Fruit fly (Drosophila melanogaster) whole organism, pupa: ENCODE measurements around the gene CG44008.

Experiments used
- CG10348 ChIP-seq: fragments of 200-800 bp; sonication (Bioruptor generic); IDR thresholded peaks from 2 replicates; pipeline ENCODE4 v1.3.6; 2022; ENCODE audit warnings: missing biosample characterization, missing genetic modification characterization
- CG12605 ChIP-seq: fragments of 200-800 bp; sonication (Bioruptor generic); IDR thresholded peaks from 2 replicates; pipeline ENCODE4 v1.3.6; 2022; ENCODE audit warnings: missing biosample characterization, missing genetic modification characterization
- CG13204 ChIP-seq: fragments of 200-800 bp; sonication (Bioruptor generic); optimal IDR thresholded peaks from 2 replicates; lab custom pipeline; 2018; ENCODE audit warnings: missing biosample characterization, mild to moderate bottlenecking, missing genetic modification characterization, moderate library complexity
- CG14655 ChIP-seq: fragments of 200-800 bp; sonication (Bioruptor generic); optimal IDR thresholded peaks from 3 replicates; lab custom pipeline; 2017; ENCODE audit warnings: mild to moderate bottlenecking, missing biosample characterization, missing genetic modification reagents, missing genetic modification characterization
- CG15710 ChIP-seq: fragments of 200-800 bp; sonication (Bioruptor generic); optimal IDR thresholded peaks from 2 replicates; lab custom pipeline; 2018; ENCODE audit warnings: missing biosample characterization, mild to moderate bottlenecking, missing genetic modification characterization, moderate library complexity
- CG17806 ChIP-seq: fragments of 200-800 bp; sonication (Bioruptor generic); optimal IDR thresholded peaks from 2 replicates; lab custom pipeline; 2018; ENCODE audit warnings: missing biosample characterization, mild to moderate bottlenecking, missing genetic modification characterization, moderate library complexity
- CG32121 ChIP-seq: fragments of 200-800 bp; sonication (Bioruptor generic); IDR thresholded peaks from 2 replicates; pipeline ENCODE4 v1.3.6; 2022; ENCODE audit warnings: missing biosample characterization, missing genetic modification characterization
- CG34367 ChIP-seq: fragments of 200-800 bp; sonication (Bioruptor generic); optimal IDR thresholded peaks from 2 replicates; lab custom pipeline; 2018; ENCODE audit warnings: missing biosample characterization, mild to moderate bottlenecking, missing genetic modification characterization
- CG4496 ChIP-seq: fragments of 200-800 bp; sonication (Bioruptor generic); IDR thresholded peaks from 3 replicates; pipeline ENCODE4 v1.3.6; 2022; ENCODE audit warnings: missing biosample characterization, missing genetic modification characterization
- CG8159 ChIP-seq: fragments of 200-800 bp; sonication (Bioruptor generic); optimal IDR thresholded peaks from 3 replicates; lab custom pipeline; 2018; ENCODE audit warnings: missing biosample characterization, mild to moderate bottlenecking, missing genetic modification characterization, moderate library complexity
- CG8301 ChIP-seq: fragments of 200-800 bp; sonication (Bioruptor generic); optimal IDR thresholded peaks from 2 replicates; lab custom pipeline; 2018; ENCODE audit warnings: missing biosample characterization, mild to moderate bottlenecking, missing genetic modification characterization
- CG9948 ChIP-seq: fragments of 200-800 bp; sonication (Bioruptor generic); optimal IDR thresholded peaks from 2 replicates; lab custom pipeline; 2018; ENCODE audit warnings: missing biosample characterization, mild to moderate bottlenecking, missing genetic modification characterization, moderate library complexity
- D1 ChIP-seq: fragments of 200-800 bp; sonication (Bioruptor generic); optimal IDR thresholded peaks from 2 replicates; lab custom pipeline; 2018; ENCODE audit warnings: missing biosample characterization, mild to moderate bottlenecking, missing genetic modification characterization, moderate library complexity
- EcR ChIP-seq: fragments of 200-800 bp; sonication (Bioruptor generic); optimal IDR thresholded peaks from 3 replicates; lab custom pipeline; 2019; ENCODE audit warnings: missing biosample characterization, missing genetic modification characterization, mild to moderate bottlenecking, moderate library complexity, missing genetic modification reagents
- Ets98B ChIP-seq: fragments of 200-800 bp; sonication (Bioruptor generic); IDR thresholded peaks from 2 replicates; pipeline ENCODE4 v1.3.6; 2022; ENCODE audit warnings: missing biosample characterization, missing genetic modification characterization
- Pif1A ChIP-seq: fragments of 200-800 bp; sonication (Bioruptor generic); optimal IDR thresholded peaks from 3 replicates; lab custom pipeline; 2016; ENCODE audit warnings: missing biosample characterization, missing genetic modification characterization
- Pif1B ChIP-seq: fragments of 200-800 bp; sonication (Bioruptor generic); optimal IDR thresholded peaks from 3 replicates; lab custom pipeline; 2016; ENCODE audit warnings: missing biosample characterization, missing genetic modification characterization
- Snoo ChIP-seq: fragments of 200-800 bp; sonication (Bioruptor generic); optimal IDR thresholded peaks from 3 replicates; lab custom pipeline; 2017; ENCODE audit warnings: missing biosample characterization, mild to moderate bottlenecking, missing genetic modification characterization, inconsistent platforms
- fd96Ca ChIP-seq: fragments of 200-800 bp; sonication (Bioruptor generic); IDR thresholded peaks from 3 replicates; pipeline ENCODE4 v1.3.6; 2022; ENCODE audit warnings: missing biosample characterization, missing genetic modification characterization
- gl ChIP-seq: fragments of 200-800 bp; sonication (Bioruptor generic); optimal IDR thresholded peaks from 2 replicates; lab custom pipeline; 2018; ENCODE audit warnings: missing biosample characterization, mild to moderate bottlenecking, missing genetic modification characterization
- rn ChIP-seq: fragments of 200-800 bp; sonication (Bioruptor generic); IDR thresholded peaks from 2 replicates; pipeline ENCODE4 v1.3.6; 2022; ENCODE audit warnings: missing biosample characterization, missing genetic modification characterization

The CG44008 gene

dm6 chr2L:11840391-11840790 is 1.9 kb downstream of the CG44008 start, which contains the start of gene CG31704:
CG31704 (plus strand) TSS chr2L:11840691.
- no peak for TF ChIP-seq D1
- no peak for TF ChIP-seq CG17806 (tag; lab: Kevin White, UChicago)
- no peak for TF ChIP-seq CG34367 (tag; lab: Kevin White, UChicago)
- TF ChIP-seq CG9948 (tag; lab: Kevin White, UChicago): no peak
- TF ChIP-seq CG4496 (GFP tag; lab: Robert Waterston, UW): no peak
- TF ChIP-seq Pif1A: no peak
- TF ChIP-seq CG8159 (tag; lab: Kevin White, UChicago): no peak
- TF ChIP-seq CG15710: no peak
- TF ChIP-seq CG14655: no peak
- no peak for TF ChIP-seq Pif1B (GFP tag; lab: Kevin White, UChicago)
- no peak for TF ChIP-seq fd96Ca (GFP tag; lab: Robert Waterston, UW)
- no peak for TF ChIP-seq CG8301
- no peak for TF ChIP-seq CG32121
- no peak for TF ChIP-seq CG12605 (GFP tag; lab: Robert Waterston, UW)
- no peak for TF ChIP-seq Ets98B (GFP tag; lab: Robert Waterston, UW)

- no peak for TF ChIP-seq CG34367 (tag; lab: Kevin White, UChicago)
- TF ChIP-seq CG8301: no peak
- TF ChIP-seq CG9948 (tag; lab: Kevin White, UChicago): no peak
- no peak for TF ChIP-seq rn
- TF ChIP-seq D1: no peak
- TF ChIP-seq CG14655: no peak
- no peak for TF ChIP-seq Ets98B (GFP tag; lab: Robert Waterston, UW)
- no peak for TF ChIP-seq gl (tag; lab: Kevin White, UChicago)
- no peak for TF ChIP-seq Pif1B (GFP tag; lab: Kevin White, UChicago)
- no peak for TF ChIP-seq Pif1A
- no peak for TF ChIP-seq CG15710
- TF ChIP-seq fd96Ca (GFP tag; lab: Robert Waterston, UW): no peak
- TF ChIP-seq EcR (GFP tag; lab: Kevin White, UChicago): no peak
- TF ChIP-seq, all 21 proteins: peak for 0
Measured at dm6 chr2L:11839612-11840011, 2.6 kb downstream of the CG44008 start, which contains the start of gene Sfp33A3. Sfp33A3 (plus strand) TSS chr2L:11839912.

dm6 chr2L:11837413-11837812 is 4.8 kb downstream of the CG44008 start, which contains the start of gene Sfp33A2:
Sfp33A2 (plus strand) TSS chr2L:11837713.
- TF ChIP-seq CG14655 (no peak), CG4496 (GFP tag; lab: Robert Waterston, UW) (no peak), CG34367 (tag; lab: Kevin White, UChicago) (no peak), EcR (GFP tag; lab: Kevin White, UChicago) (no peak), CG15710 (no peak), CG17806 (tag; lab: Kevin White, UChicago) (no peak), CG8301 (no peak)

dm6 chr2L:11836943-11837342 is 5.3 kb downstream of the CG44008 start, which contains the start of gene Sfp33A4:
Sfp33A4 (plus strand) TSS chr2L:11837243.
- TF ChIP-seq CG34367 (tag; lab: Kevin White, UChicago): no peak

- TF ChIP-seq CG17806 (tag; lab: Kevin White, UChicago) (no peak), fd96Ca (GFP tag; lab: Robert Waterston, UW) (no peak), Pif1A (no peak), EcR (GFP tag; lab: Kevin White, UChicago) (no peak), CG15710 (no peak)
- TF ChIP-seq, all 21 proteins: peak for 0
Measured at dm6 chr2L:11834308-11834707, 7.9 kb downstream of the CG44008 start, which contains the start of gene CG45012. CG45012 (plus strand) TSS chr2L:11834608.

- TF ChIP-seq fd96Ca (GFP tag; lab: Robert Waterston, UW): no peak
Measured at dm6 chr2L:11833786-11834185, 8.5 kb downstream of the CG44008 start, which contains the start of gene CG45011. CG45011 (plus strand) TSS chr2L:11834086.

- TF ChIP-seq CG8301 (no peak), CG32121 (no peak), CG34367 (tag; lab: Kevin White, UChicago) (no peak), CG4496 (GFP tag; lab: Robert Waterston, UW) (no peak)
Measured at dm6 chr2L:11829277-11829676, 13.0 kb downstream of the CG44008 start, which contains the start of gene esc. esc (minus strand) TSS chr2L:11829405.

- no peak for TF ChIP-seq CG8159 (tag; lab: Kevin White, UChicago)
Measured at dm6 chr2L:11823470-11824162, 18.6 kb downstream of the CG44008 start.

- TF ChIP-seq CG4496 (GFP tag; lab: Robert Waterston, UW) (peak; percentile 88), CG13204 (GFP tag; lab: Kevin White, UChicago) (no peak), fd96Ca (GFP tag; lab: Robert Waterston, UW) (peak; percentile 58; the same call in 2 of the 3 replicates), D1 (no peak), rn (peak; percentile 40; the same call in 1 of the 2 replicates), Pif1A (peak; percentile 72), CG12605 (GFP tag; lab: Robert Waterston, UW) (peak; percentile 62), CG17806 (tag; lab: Kevin White, UChicago) (peak; percentile 23), Pif1B (GFP tag; lab: Kevin White, UChicago) (peak; percentile 19), gl (tag; lab: Kevin White, UChicago) (peak; percentile 48), CG8301 (peak; percentile 43), CG8159 (tag; lab: Kevin White, UChicago) (peak; percentile 30), EcR (GFP tag; lab: Kevin White, UChicago) (no peak), Snoo (tag; lab: Kevin White, UChicago) (no peak), CG15710 (peak; percentile 30), CG14655 (peak; percentile 61), CG32121 (peak; percentile 51), Ets98B (GFP tag; lab: Robert Waterston, UW) (peak; percentile 43), CG10348 (GFP tag; lab: Robert Waterston, UW) (no peak), CG34367 (tag; lab: Kevin White, UChicago) (peak; percentile 54), CG9948 (tag; lab: Kevin White, UChicago) (no peak)
- TF ChIP-seq, all 21 proteins: peak for 15
Measured at dm6 chr2L:11816376-11816775, 25.9 kb downstream of the CG44008 start.
